Worm (Caenorhabditis elegans): ENCODE measurements around the gene cyp-33B1.

- TF ChIP-seq nhr-25 (tag; optimal IDR thresholded peaks at IDR 0.05), result no peak
- no peak for TF ChIP-seq nhr-6 (tag; optimal IDR thresholded peaks at IDR 0.05)
- no peak for TF ChIP-seq ZK546.5 (tag; optimal IDR thresholded peaks at IDR 0.05)
- no peak for TF ChIP-seq ztf-4 (tag; optimal IDR thresholded peaks at IDR 0.05)
- no peak for TF ChIP-seq unc-62 (GFP tag; optimal IDR thresholded peaks at IDR 0.05)
- TF ChIP-seq lsy-2 (tag; optimal IDR thresholded peaks at IDR 0.05), result no peak
- TF ChIP-seq mdl-1 (tag; optimal IDR thresholded peaks at IDR 0.05), result no peak
- TF ChIP-seq elt-3 (tag; optimal IDR thresholded peaks at IDR 0.05), result no peak
- TF ChIP-seq unc-39 (tag; optimal IDR thresholded peaks at IDR 0.05), result no peak
- TF ChIP-seq sem-4 (tag; optimal IDR thresholded peaks at IDR 0.05), result no peak
Measured at ce11 chrV:9049271-9049670, 8.1 kb downstream of the cyp-33B1 start.

Measured in whole organism, L2 larva.